Worm (Caenorhabditis elegans): ENCODE measurements around the gene srz-104.

DNA sequence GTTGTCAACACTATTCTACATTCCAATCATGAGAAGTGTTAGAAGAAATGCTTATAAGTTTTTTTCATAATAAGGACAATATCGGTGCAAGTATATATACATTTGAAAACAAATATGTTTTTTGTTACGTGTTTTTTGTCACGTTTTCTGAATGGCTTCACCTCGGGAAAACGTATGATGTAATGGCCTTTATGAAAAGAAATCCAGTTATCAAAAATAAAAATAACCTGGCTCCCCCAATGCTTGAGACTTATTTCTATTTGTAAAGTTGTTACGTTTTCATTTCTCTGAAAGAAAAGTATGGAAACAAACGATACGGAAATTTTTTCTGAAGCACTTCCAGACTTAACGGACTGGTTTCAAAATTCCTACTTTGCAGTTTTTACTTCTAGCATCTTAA is 24.6 kb upstream of the srz-104 start, which contains the start of gene srz-72:
- no peak for TF ChIP-seq nhr-237 (tag; optimal IDR thresholded peaks at IDR 0.05)
- TF ChIP-seq lin-13 (tag; optimal IDR thresholded peaks at IDR 0.05) = no peak
- no peak for TF ChIP-seq pha-4 (tag; optimal IDR thresholded peaks at IDR 0.05)
- TF ChIP-seq nhr-28 (tag; optimal IDR thresholded peaks at IDR 0.05) = no peak
- no peak for TF ChIP-seq mep-1 (tag; optimal IDR thresholded peaks at IDR 0.05)
- TF ChIP-seq cnd-1 (tag; optimal IDR thresholded peaks at IDR 0.05) = no peak
- no peak for TF ChIP-seq snpc-4 (tag; optimal IDR thresholded peaks at IDR 0.05)
- TF ChIP-seq ces-1 (GFP tag; optimal IDR thresholded peaks at IDR 0.05) = no peak
- TF ChIP-seq nhr-12 (tag; optimal IDR thresholded peaks at IDR 0.05) = no peak
- TF ChIP-seq tbx-8 (GFP tag; optimal IDR thresholded peaks at IDR 0.05) = no peak

Data from whole organism, mixed stage, embryonic.